Worm (Caenorhabditis elegans) whole organism, young adult: ENCODE measurements around the gene C28H8.3.

Experiments used
- B0035.1 ChIP-seq: sonication (generic microtip); optimal IDR thresholded peaks from 2 replicates; lab custom pipeline; 2016; ENCODE audit warnings: missing genetic modification characterization, mild to moderate bottlenecking, missing compliant biosample characterization, missing genotype, missing genetic modification reagents
- F10E7.11 ChIP-seq: sonication (generic microtip); optimal IDR thresholded peaks from 2 replicates; lab custom pipeline; 2017; ENCODE audit warnings: mild to moderate bottlenecking, missing genetic modification characterization, moderate library complexity, missing compliant biosample characterization
- F57A8.1 ChIP-seq: fragments of 200-800 bp; sonication (Bioruptor generic); optimal IDR thresholded peaks from 2 replicates; lab custom pipeline; 2018; ENCODE audit warnings: mild to moderate bottlenecking, missing genetic modification characterization, moderate library complexity, missing compliant biosample characterization
- K12H6.12 ChIP-seq: fragments of 200-800 bp; sonication (Bioruptor generic); optimal IDR thresholded peaks from 2 replicates; lab custom pipeline; 2018; ENCODE audit warnings: mild to moderate bottlenecking, missing genetic modification characterization, missing compliant biosample characterization
- Y53F4B.3 ChIP-seq: fragments of 200-800 bp; sonication (Bioruptor generic); IDR thresholded peaks from 2 replicates; pipeline ENCODE4 v1.3.6; 2022; ENCODE audit warnings: missing genetic modification reagents, missing genetic modification characterization, missing compliant biosample characterization
- Y53G8AR.9 ChIP-seq: fragments of 200-800 bp; sonication (Bioruptor generic); conservative IDR thresholded peaks from 2 replicates; pipeline ENCODE4 v1.3.6; 2022; ENCODE audit warnings: missing genetic modification reagents, missing genetic modification characterization, missing compliant biosample characterization
- akir-1 ChIP-seq: fragments of 200-800 bp; sonication (Bioruptor generic); optimal IDR thresholded peaks from 2 replicates; lab custom pipeline; 2018; ENCODE audit warnings: mild to moderate bottlenecking, missing genetic modification characterization, moderate library complexity, missing compliant biosample characterization
- ama-1 ChIP-seq, 3 experiments: fragments of 150-350 bp in 1 of 3; sonication (generic microtip) in 2 of 3; optimal IDR thresholded peaks; 2 replicates each; lab custom pipeline; 2014 to 2018; ENCODE audit warnings: missing biosample characterization in 2 of 3, missing genetic modification characterization in 2 of 3, missing genetic modification reagents in 2 of 3
- attf-5 ChIP-seq: fragments of 200-800 bp; sonication (Bioruptor generic); optimal IDR thresholded peaks from 2 replicates; lab custom pipeline; 2018; ENCODE audit warnings: mild to moderate bottlenecking, missing genetic modification characterization, missing compliant biosample characterization
- ceh-40 ChIP-seq: fragments of 200-800 bp; sonication (Bioruptor generic); IDR thresholded peaks from 2 replicates; pipeline ENCODE4 v1.3.6; 2022; ENCODE audit warnings: missing genetic modification characterization, missing compliant biosample characterization
- chd-7 ChIP-seq: sonication (generic microtip); optimal IDR thresholded peaks from 2 replicates; lab custom pipeline; 2016; ENCODE audit warnings: mild to moderate bottlenecking, missing genetic modification characterization, moderate library complexity, missing compliant biosample characterization
- efl-1 ChIP-seq: fragments of 150-350 bp; optimal IDR thresholded peaks from 2 replicates; lab custom pipeline; 2014; ENCODE audit warnings: missing biosample characterization, missing genetic modification reagents, missing genetic modification characterization
- fkh-3 ChIP-seq: sonication (generic microtip); optimal IDR thresholded peaks from 2 replicates; lab custom pipeline; 2016; ENCODE audit warnings: mild to moderate bottlenecking, missing genetic modification characterization, missing compliant biosample characterization
- lag-1 ChIP-seq: fragments of 200-800 bp; sonication (Bioruptor generic); IDR thresholded peaks from 2 replicates; pipeline ENCODE4 v1.3.6; 2022; ENCODE audit warnings: missing genetic modification reagents, missing genetic modification characterization, missing compliant biosample characterization
- madf-10 ChIP-seq: sonication (generic microtip); optimal IDR thresholded peaks from 2 replicates; lab custom pipeline; 2016; ENCODE audit warnings: mild to moderate bottlenecking, missing genetic modification characterization, missing compliant biosample characterization
- madf-3 ChIP-seq: fragments of 200-800 bp; sonication (Bioruptor generic); IDR thresholded peaks from 2 replicates; pipeline ENCODE4 v1.3.6; 2022; ENCODE audit warnings: missing genetic modification reagents, missing genetic modification characterization, missing compliant biosample characterization
- madf-6 ChIP-seq: fragments of 200-800 bp; sonication (Bioruptor generic); IDR thresholded peaks from 2 replicates; pipeline ENCODE4 v1.3.6; 2022; ENCODE audit warnings: missing genetic modification reagents, missing genetic modification characterization, missing compliant biosample characterization
- nhr-27 ChIP-seq: fragments of 200-800 bp; sonication (Bioruptor generic); optimal IDR thresholded peaks from 2 replicates; lab custom pipeline; 2018; ENCODE audit warnings: mild to moderate bottlenecking, missing genetic modification characterization, moderate library complexity, missing compliant biosample characterization
- nhr-80 ChIP-seq: sonication (generic microtip); optimal IDR thresholded peaks from 2 replicates; lab custom pipeline; 2016; ENCODE audit warnings: missing genetic modification characterization, missing compliant biosample characterization
- pbrm-1 ChIP-seq: fragments of 200-800 bp; sonication (Bioruptor generic); IDR thresholded peaks from 2 replicates; pipeline ENCODE4 v1.3.6; 2022; ENCODE audit warnings: missing genetic modification reagents, missing genetic modification characterization, missing compliant biosample characterization
- pha-4 ChIP-seq: fragments of 150-350 bp; sonication (generic microtip); optimal IDR thresholded peaks from 2 replicates; lab custom pipeline; 2014; ENCODE audit warnings: missing biosample characterization, missing genetic modification reagents, missing genetic modification characterization
- rec-8 ChIP-seq, 2 experiments: sonication (generic microtip); optimal IDR thresholded peaks; 2 replicates each; lab custom pipeline; 2016; ENCODE audit warnings: mild to moderate bottlenecking in 2 of 2, missing genetic modification characterization in 2 of 2, missing genetic modification reagents in 2 of 2, missing genotype in 2 of 2, missing biosample characterization in 1 of 2, missing compliant biosample characterization in 1 of 2, moderate library complexity in 1 of 2
- repo-1 ChIP-seq: sonication (generic microtip); optimal IDR thresholded peaks from 2 replicates; lab custom pipeline; 2017; ENCODE audit warnings: mild to moderate bottlenecking, missing genetic modification characterization, missing compliant biosample characterization
- sdz-38 ChIP-seq: sonication (generic microtip); optimal IDR thresholded peaks from 2 replicates; lab custom pipeline; 2016; ENCODE audit warnings: missing genotype, missing genetic modification characterization, missing compliant biosample characterization
- sptf-2 ChIP-seq: fragments of 200-800 bp; sonication (Bioruptor generic); optimal IDR thresholded peaks from 2 replicates; lab custom pipeline; 2018; ENCODE audit warnings: mild to moderate bottlenecking, missing genetic modification characterization, missing compliant biosample characterization
- tbx-9 ChIP-seq: sonication (generic microtip); optimal IDR thresholded peaks from 2 replicates; lab custom pipeline; 2016; ENCODE audit warnings: borderline replicate concordance, missing genetic modification characterization, inconsistent platforms, missing compliant biosample characterization
- tlf-1 ChIP-seq: fragments of 200-800 bp; sonication (Bioruptor generic); optimal IDR thresholded peaks from 2 replicates; lab custom pipeline; 2018; ENCODE audit warnings: mild to moderate bottlenecking, missing genetic modification characterization, missing compliant biosample characterization
- xnd-1 ChIP-seq: sonication (generic microtip); optimal IDR thresholded peaks from 2 replicates; lab custom pipeline; 2016; ENCODE audit warnings: missing genotype, missing genetic modification reagents, missing genetic modification characterization, missing compliant biosample characterization
- zfh-2 ChIP-seq: fragments of 200-800 bp; sonication (Bioruptor generic); conservative IDR thresholded peaks from 2 replicates; pipeline ENCODE4 v1.3.6; 2022; ENCODE audit warnings: missing genetic modification reagents, missing genetic modification characterization, missing compliant biosample characterization
- ztf-3 ChIP-seq: fragments of 200-800 bp; sonication (Bioruptor generic); optimal IDR thresholded peaks from 2 replicates; lab custom pipeline; 2018; ENCODE audit warnings: mild to moderate bottlenecking, missing genetic modification characterization, missing compliant biosample characterization

Gene C28H8.3

DNA sequence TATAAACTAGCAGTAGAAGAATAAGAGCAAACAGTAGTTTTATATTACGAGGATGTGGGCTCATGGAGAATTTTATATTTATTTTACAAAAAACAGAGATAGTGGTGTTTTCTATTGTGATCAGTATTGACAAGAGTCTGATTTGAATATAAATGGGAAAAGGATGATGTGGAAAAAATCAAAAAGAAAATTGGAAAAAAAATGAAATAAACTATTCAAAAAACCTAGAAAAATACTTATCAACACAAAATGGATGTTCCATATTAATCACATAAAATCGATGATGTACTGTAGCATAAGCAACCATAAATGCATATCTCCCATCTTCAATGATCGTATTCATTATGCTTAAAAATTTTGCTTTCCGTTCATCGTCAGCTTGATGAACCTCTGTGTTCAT, 21.6 kb upstream of the C28H8.3 start, which contains the start of gene C28H8.7:
C28H8.7 (minus strand) TSS at position 101 of the 400 bp plus-strand sequence.
- TF ChIP-seq nhr-80 (tag; lab: Kevin White, UChicago) (no peak), chd-7 (tag; lab: Kevin White, UChicago) (no peak), K12H6.12 (tag; lab: Kevin White, UChicago) (no peak), tlf-1 (GFP tag; lab: Kevin White, UChicago) (no peak), nhr-27 (tag; lab: Kevin White, UChicago) (no peak)

DNA sequence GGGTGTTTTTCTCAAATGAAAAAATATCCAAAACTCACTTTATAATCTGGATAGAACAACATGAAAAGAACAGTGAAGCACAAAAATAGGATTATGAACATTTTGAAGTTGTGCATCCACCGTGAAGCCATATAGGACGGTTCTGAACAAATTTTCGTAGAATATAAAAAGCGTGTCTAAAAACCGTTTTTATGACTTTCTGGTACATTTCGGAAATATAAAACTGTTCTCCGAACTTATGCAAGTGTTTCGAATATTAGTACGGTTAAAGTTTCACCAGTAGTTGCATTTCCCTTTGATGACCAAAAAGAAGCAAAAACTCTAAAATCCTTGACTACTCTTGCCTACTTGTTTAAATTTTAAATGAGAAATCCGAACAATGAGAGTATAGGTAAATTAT, 19.8 kb upstream of the C28H8.3 start, which contains the start of gene C28H8.8:
C28H8.8 (minus strand) TSS at position 101 of the 400 bp plus-strand sequence.
- TF ChIP-seq rec-8 (tag; optimal IDR thresholded peaks at IDR 0.05; lab: Kevin White, UChicago) (no peak), pbrm-1 (GFP tag; lab: Robert Waterston, UW) (no peak), zfh-2 (no peak), B0035.1 (tag; lab: Kevin White, UChicago) (no peak), K12H6.12 (tag; lab: Kevin White, UChicago) (no peak), Y53G8AR.9 (GFP tag; lab: Robert Waterston, UW) (no peak), tlf-1 (GFP tag; lab: Kevin White, UChicago) (no peak), repo-1 (tag; lab: Kevin White, UChicago) (no peak), Y53F4B.3 (GFP tag; lab: Robert Waterston, UW) (no peak), ztf-3 (GFP tag; lab: Kevin White, UChicago) (no peak)

DNA sequence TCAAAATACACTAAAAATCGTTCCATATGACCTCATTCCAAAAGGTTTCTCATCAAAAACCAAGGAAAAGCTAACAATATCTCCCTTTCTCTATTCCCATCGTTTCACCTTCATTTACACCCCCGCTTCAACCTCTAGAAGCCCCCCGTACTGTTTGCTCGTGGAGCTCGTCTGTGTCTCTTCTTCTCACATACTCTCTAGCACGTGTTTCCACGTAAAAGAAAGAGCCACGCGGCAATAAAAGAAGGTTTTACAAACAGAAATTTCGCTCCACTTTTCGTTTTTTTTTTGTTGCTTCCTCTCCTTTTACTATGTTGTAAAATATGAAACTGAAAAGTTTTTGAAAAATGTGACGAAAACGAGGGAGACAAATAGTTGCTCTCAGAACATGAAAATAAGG, 15.6 kb upstream of the C28H8.3 start:
- TF ChIP-seq nhr-80 (tag; lab: Kevin White, UChicago), result no peak
- no peak for TF ChIP-seq attf-5 (GFP tag; lab: Kevin White, UChicago)
- TF ChIP-seq pha-4 (tag; lab: Kevin White, UChicago), result peak; percentile 63
- TF ChIP-seq madf-6 (GFP tag; lab: Robert Waterston, UW), result no peak
- TF ChIP-seq sptf-2 (GFP tag; lab: Kevin White, UChicago), result no peak

DNA sequence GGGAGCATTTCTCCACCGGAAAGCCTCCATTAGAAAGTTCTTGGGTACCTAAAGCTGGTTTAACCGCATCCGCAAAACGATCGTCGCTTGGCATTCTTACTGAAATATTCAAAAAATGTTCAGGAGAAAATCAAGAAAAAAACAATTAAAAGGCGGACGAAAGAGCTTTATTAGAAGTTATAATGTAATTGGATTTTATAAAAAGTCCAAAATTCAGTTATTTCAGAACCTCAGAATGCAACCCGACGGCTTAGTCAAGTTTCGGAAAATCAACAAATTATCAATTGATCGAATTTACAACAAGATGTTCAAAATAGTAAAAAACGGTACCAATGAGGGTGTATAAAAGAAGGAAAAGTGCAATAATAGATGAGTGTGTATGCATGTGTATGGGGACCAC, 12.6 kb upstream of the C28H8.3 start, which contains the start of gene pxl-1:
pxl-1 (minus strand) TSS at position 101 of the 400 bp plus-strand sequence.
- TF ChIP-seq F10E7.11 (tag; lab: Kevin White, UChicago), result no peak
- TF ChIP-seq ama-1 (optimal IDR thresholded peaks at IDR 0.05; lab: Kevin White, UChicago), result no peak
- no peak for TF ChIP-seq ama-1 (GFP tag; optimal IDR thresholded peaks at IDR 0.05; lab: Kevin White, UChicago)
- no peak for TF ChIP-seq tbx-9 (tag; lab: Kevin White, UChicago)
- no peak for TF ChIP-seq chd-7 (tag; lab: Kevin White, UChicago)
- TF ChIP-seq madf-3 (GFP tag; lab: Robert Waterston, UW), result no peak
- no peak for TF ChIP-seq akir-1
- TF ChIP-seq lag-1 (GFP tag; lab: Robert Waterston, UW), result no peak
- no peak for TF ChIP-seq F57A8.1
- TF ChIP-seq ceh-40 (GFP tag; lab: Robert Waterston, UW), result no peak
- TF ChIP-seq madf-10, result no peak
- TF ChIP-seq sdz-38 (tag; lab: Kevin White, UChicago), result no peak

DNA sequence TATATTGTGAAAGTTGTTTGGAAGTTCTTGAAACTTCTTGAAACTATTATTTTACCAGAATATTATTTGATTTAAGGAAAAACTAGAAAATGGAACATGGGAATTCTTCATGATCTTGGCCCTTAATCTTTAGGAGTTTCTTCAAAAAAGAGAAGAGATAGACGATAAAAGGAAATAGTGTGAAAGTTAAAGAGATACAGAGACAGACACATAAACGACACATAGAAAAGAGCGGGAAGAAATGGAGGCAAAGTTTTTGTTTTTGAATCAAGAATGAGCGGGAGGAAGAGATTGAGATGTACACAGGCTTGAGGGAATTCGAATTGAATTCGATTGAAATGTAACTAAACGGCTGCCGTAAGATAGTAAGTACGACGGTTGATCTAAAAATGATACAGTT, 11.0 kb upstream of the C28H8.3 start:
- TF ChIP-seq xnd-1, result no peak
- no peak for TF ChIP-seq rec-8 (tag; optimal IDR thresholded peaks at IDR 0.05; lab: Kevin White, UChicago)
- no peak for TF ChIP-seq F10E7.11 (tag; lab: Kevin White, UChicago)
- no peak for TF ChIP-seq tbx-9 (tag; lab: Kevin White, UChicago)
- TF ChIP-seq efl-1 (GFP tag; lab: Kevin White, UChicago), result peak; percentile 30
- no peak for TF ChIP-seq fkh-3
